Fruit fly (Drosophila melanogaster): Measurements from ENCODE around the gene CG10584.

- TF ChIP-seq insv (optimal IDR thresholded peaks at IDR 0.05) (no peak), Myc (optimal IDR thresholded peaks at IDR 0.05) (no peak), ttk (optimal IDR thresholded peaks at IDR 0.05) (no peak), h (optimal IDR thresholded peaks at IDR 0.05) (no peak), psq (optimal IDR thresholded peaks at IDR 0.05) (no peak)
These were observed 38.9 kb upstream of the CG10584 start for dm6 chr3L:21070063-21070462.
